Fruit fly (Drosophila melanogaster): ENCODE results near the gene CG7872.

CG7872 gene

DNA sequence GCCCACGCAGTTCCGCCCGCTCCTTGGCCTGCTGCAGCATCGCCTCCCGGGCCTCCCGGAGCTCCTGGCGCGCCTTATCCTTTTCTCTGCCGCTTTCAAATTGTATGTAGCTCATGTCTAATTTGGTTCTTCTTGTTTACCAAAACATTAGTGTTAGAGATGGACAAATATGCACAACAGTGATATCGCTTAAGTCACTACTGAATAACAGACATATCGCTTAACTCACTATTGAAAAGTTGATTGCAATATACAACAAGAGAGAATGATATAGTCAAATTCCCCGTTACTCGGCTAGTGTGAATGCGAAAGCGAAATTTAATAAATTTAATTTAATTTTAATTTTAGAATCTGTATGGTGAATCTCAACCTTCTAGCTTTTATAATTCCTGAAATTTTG lies 3.6 kb upstream of the CG7872 start, which contains the start of gene CG9213 (continued):
- no peak for TF ChIP-seq E2f1 (GFP tag; IDR thresholded peaks at IDR 0.05)
- no peak for TF ChIP-seq CG1647 (GFP tag; optimal IDR thresholded peaks at IDR 0.05)
- peak; percentile 48; the same call in 1 of the 2 replicates for TF ChIP-seq CG32532 (GFP tag; IDR thresholded peaks at IDR 0.05)
- TF ChIP-seq hbn (GFP tag; IDR thresholded peaks at IDR 0.05; ENCODE audit: partially characterized antibody) = peak; percentile 77
- TF ChIP-seq CG7963 (GFP tag; IDR thresholded peaks at IDR 0.05; ENCODE audit: partially characterized antibody) = peak; percentile 49; the same call in 1 of the 3 replicates
- TF ChIP-seq CG1603 (tag; optimal IDR thresholded peaks at IDR 0.05) = peak; percentile 39
- TF ChIP-seq Bgb (GFP tag; IDR thresholded peaks at IDR 0.05; ENCODE audit: partially characterized antibody) = peak; percentile 84
- TF ChIP-seq vfl (GFP tag; optimal IDR thresholded peaks at IDR 0.05) = no peak
- TF ChIP-seq CG31441 (GFP tag; IDR thresholded peaks at IDR 0.05) = peak; percentile 58; the same call in 1 of the 2 replicates
- peak; percentile 83; the same call in 2 of the 3 replicates for TF ChIP-seq mld (GFP tag; IDR thresholded peaks at IDR 0.05; ENCODE audit: partially characterized antibody)
- TF ChIP-seq CG2129 (GFP tag; IDR thresholded peaks at IDR 0.05; ENCODE audit: partially characterized antibody) = peak; percentile 57; the same call in 1 of the 2 replicates
- TF ChIP-seq CG6854 (GFP tag; optimal IDR thresholded peaks at IDR 0.05) = no peak
- TF ChIP-seq CG11723 (GFP tag; optimal IDR thresholded peaks at IDR 0.05) = no peak
- TF ChIP-seq CG12769 (tag; optimal IDR thresholded peaks at IDR 0.05) = no peak
- no peak for TF ChIP-seq CG4854 (GFP tag; optimal IDR thresholded peaks at IDR 0.05)
- peak; percentile 21 for TF ChIP-seq B-H2 (GFP tag; optimal IDR thresholded peaks at IDR 0.05)
- TF ChIP-seq E2f2 (GFP tag; IDR thresholded peaks at IDR 0.05) = 0 out of 2 replicates have a peak, but pooled peaks have one; percentile 35
- no peak for TF ChIP-seq Hr39 (optimal IDR thresholded peaks at IDR 0.05)
- TF ChIP-seq luna (GFP tag; optimal IDR thresholded peaks at IDR 0.05) = no peak
- TF ChIP-seq bbx (GFP tag; IDR thresholded peaks at IDR 0.05; ENCODE audit: partially characterized antibody) = peak; percentile 72
- TF ChIP-seq Hr3 (GFP tag; optimal IDR thresholded peaks at IDR 0.05) = no peak
- TF ChIP-seq Opbp (GFP tag; IDR thresholded peaks at IDR 0.05; ENCODE audit: partially characterized antibody) = peak; percentile 71; the same call in 2 of the 3 replicates
- 0 out of 2 replicates have a peak, but pooled peaks have one; percentile 7 for TF ChIP-seq CG6272 (GFP tag; IDR thresholded peaks at IDR 0.05)
- no peak for TF ChIP-seq Nf-YB (GFP tag; optimal IDR thresholded peaks at IDR 0.05)
- peak; percentile 34 for TF ChIP-seq Dp (GFP tag; optimal IDR thresholded peaks at IDR 0.05)
- no peak for TF ChIP-seq exex (tag; optimal IDR thresholded peaks at IDR 0.05)

DNA sequence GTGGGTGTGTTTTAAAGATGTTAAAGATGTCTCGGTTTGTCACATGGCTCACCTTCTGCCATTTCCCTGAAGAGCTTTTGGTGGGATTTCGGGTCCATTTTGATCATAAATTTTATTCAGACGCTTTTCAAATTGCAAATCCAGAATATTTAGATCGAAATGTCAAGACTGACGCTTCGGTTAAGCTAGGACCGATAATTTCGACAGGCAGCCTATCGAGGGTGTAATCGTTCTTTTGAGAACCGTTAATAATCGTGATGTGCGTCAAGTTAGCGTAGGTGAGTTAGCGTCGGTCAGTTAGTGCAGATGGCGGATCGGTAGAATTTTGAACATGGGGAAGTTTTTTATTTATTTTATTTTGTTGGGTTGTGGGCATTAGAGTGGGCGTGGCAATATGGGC lies 2.4 kb upstream of the CG7872 start, which contains the start of gene CG42299:
Gene CG42299 (minus strand): TSS at position 127 of the 400 bp plus-strand sequence.
- TF ChIP-seq CG33213 (GFP tag; optimal IDR thresholded peaks at IDR 0.05) (no peak), sima (GFP tag; optimal IDR thresholded peaks at IDR 0.05) (no peak), Dref (GFP tag; IDR thresholded peaks at IDR 0.05) (peak; percentile 51), HLH4C (GFP tag; IDR thresholded peaks at IDR 0.05; ENCODE audit: partially characterized antibody) (peak; percentile 76), CG14860 (GFP tag; IDR thresholded peaks at IDR 0.05; ENCODE audit: partially characterized antibody) (peak; percentile 66), cato (GFP tag; optimal IDR thresholded peaks at IDR 0.05; ENCODE audit: borderline replicate concordance) (no peak), CG2678 (tag; optimal IDR thresholded peaks at IDR 0.05) (no peak), ato (GFP tag; IDR thresholded peaks at IDR 0.05; ENCODE audit: partially characterized antibody) (peak; percentile 57; the same call in 1 of the 2 replicates), phol (tag; optimal IDR thresholded peaks at IDR 0.05) (no peak), hb (GFP tag; IDR thresholded peaks at IDR 0.05; ENCODE audit: partially characterized antibody) (peak; percentile 66; the same call in 2 of the 3 replicates), CG32772 (GFP tag; IDR thresholded peaks at IDR 0.05) (no peak), slou (GFP tag; optimal IDR thresholded peaks at IDR 0.05) (no peak), CG2116 (GFP tag; optimal IDR thresholded peaks at IDR 0.05) (no peak), bbx (GFP tag; IDR thresholded peaks at IDR 0.05; ENCODE audit: partially characterized antibody) (peak; percentile 67), oc (tag; optimal IDR thresholded peaks at IDR 0.05) (no peak), CG7556 (GFP tag; optimal IDR thresholded peaks at IDR 0.05) (no peak), zen2 (GFP tag; IDR thresholded peaks at IDR 0.05; ENCODE audit: partially characterized antibody) (0 out of 3 replicates have a peak, but pooled peaks have one; percentile 7), inv (GFP tag; IDR thresholded peaks at IDR 0.05; ENCODE audit: partially characterized antibody) (peak; percentile 31; the same call in 1 of the 2 replicates), Scr (GFP tag; IDR thresholded peaks at IDR 0.05; ENCODE audit: partially characterized antibody) (peak; percentile 50), CG12219 (GFP tag; optimal IDR thresholded peaks at IDR 0.05) (no peak), CG1792 (GFP tag; optimal IDR thresholded peaks at IDR 0.05) (no peak), emc (GFP tag; optimal IDR thresholded peaks at IDR 0.05) (no peak), tna (GFP tag; IDR thresholded peaks at IDR 0.05; ENCODE audit: partially characterized antibody) (peak; percentile 71)

All from whole organism, embryonic.